Fruit fly (Drosophila melanogaster) whole organism, embryonic: ENCODE results near the gene GILT3.

ENCODE experiments used
- Bgb ChIP-seq: fragments of 200-800 bp; sonication (Bioruptor generic); IDR thresholded peaks from 2 replicates; pipeline ENCODE4 v1.3.6; 2022; ENCODE audit warnings: missing biosample characterization, missing genetic modification characterization; ENCODE audit not compliant: partially characterized antibody
- C15 ChIP-seq: fragments of 200-800 bp; sonication (Bioruptor generic); IDR thresholded peaks from 3 replicates; pipeline ENCODE4 v1.3.6; 2022; ENCODE audit warnings: missing biosample characterization, missing genetic modification characterization
- CG1024 ChIP-seq: fragments of 200-800 bp; sonication (Bioruptor generic); IDR thresholded peaks from 2 replicates; pipeline ENCODE4 v1.3.6; 2022; ENCODE audit warnings: missing biosample characterization, missing genetic modification characterization
- CG10462 ChIP-seq: fragments of 200-800 bp; sonication (Bioruptor generic); optimal IDR thresholded peaks from 2 replicates; lab custom pipeline; 2016; ENCODE audit warnings: missing biosample characterization, missing genetic modification characterization
- CG10959 ChIP-seq: fragments of 200-800 bp; sonication (Bioruptor generic); IDR thresholded peaks from 2 replicates; pipeline ENCODE4 v1.3.6; 2022; ENCODE audit warnings: missing biosample characterization, missing genetic modification characterization
- CG12219 ChIP-seq: fragments of 200-800 bp; sonication (Bioruptor generic); optimal IDR thresholded peaks from 3 replicates; lab custom pipeline; 2018; ENCODE audit warnings: missing biosample characterization, mild to moderate bottlenecking, missing genetic modification characterization
- CG12299 ChIP-seq: fragments of 200-800 bp; sonication (Bioruptor generic); optimal IDR thresholded peaks from 2 replicates; lab custom pipeline; 2018; ENCODE audit warnings: missing biosample characterization, mild to moderate bottlenecking, missing genetic modification characterization
- CG14965 ChIP-seq: fragments of 200-800 bp; sonication (Bioruptor generic); optimal IDR thresholded peaks from 2 replicates; lab custom pipeline; 2016; ENCODE audit warnings: missing biosample characterization, missing genetic modification characterization, borderline replicate concordance
- CG15269 ChIP-seq: fragments of 200-800 bp; sonication (Bioruptor generic); optimal IDR thresholded peaks from 2 replicates; lab custom pipeline; 2018; ENCODE audit warnings: missing biosample characterization, mild to moderate bottlenecking, missing genetic modification characterization, moderate library complexity
- CG15514 ChIP-seq: fragments of 200-800 bp; sonication (Bioruptor generic); optimal IDR thresholded peaks from 3 replicates; lab custom pipeline; 2017; ENCODE audit warnings: missing biosample characterization, missing genetic modification characterization, mild to moderate bottlenecking, moderate library complexity, missing genetic modification reagents
- CG3065 ChIP-seq: fragments of 200-800 bp; sonication (Bioruptor generic); optimal IDR thresholded peaks from 2 replicates; lab custom pipeline; 2016; ENCODE audit warnings: missing biosample characterization, missing genetic modification characterization
- CG32532 ChIP-seq: fragments of 200-800 bp; sonication (Bioruptor generic); IDR thresholded peaks from 2 replicates; pipeline ENCODE4 v1.3.6; 2022; ENCODE audit warnings: missing biosample characterization, missing genetic modification characterization
- CG4424 ChIP-seq: fragments of 200-800 bp; sonication (Bioruptor generic); optimal IDR thresholded peaks from 3 replicates; lab custom pipeline; 2016; ENCODE audit warnings: missing biosample characterization, missing genetic modification characterization
- CG4730 ChIP-seq: fragments of 200-800 bp; sonication (Bioruptor generic); IDR thresholded peaks from 2 replicates; pipeline ENCODE4 v1.3.6; 2022; ENCODE audit warnings: missing biosample characterization, missing genetic modification characterization
- CG6254 ChIP-seq: fragments of 200-800 bp; sonication (Bioruptor generic); optimal IDR thresholded peaks from 3 replicates; lab custom pipeline; 2017; ENCODE audit warnings: mild to moderate bottlenecking, missing biosample characterization, missing genetic modification reagents, missing genetic modification characterization
- CG6689 ChIP-seq: fragments of 200-800 bp; sonication (Bioruptor generic); IDR thresholded peaks from 2 replicates; pipeline ENCODE4 v1.3.6; 2022; ENCODE audit warnings: missing biosample characterization, missing genetic modification characterization
- CG8281 ChIP-seq: fragments of 200-800 bp; sonication (Bioruptor generic); optimal IDR thresholded peaks from 2 replicates; lab custom pipeline; 2018; ENCODE audit warnings: missing biosample characterization, mild to moderate bottlenecking, missing genetic modification characterization, moderate library complexity
- CG8290 ChIP-seq, 3 experiments: fragments of 200-800 bp; sonication (Bioruptor generic); optimal IDR thresholded peaks; 2 replicates each; lab custom pipeline; 2016 to 2019; ENCODE audit warnings: missing biosample characterization in 3 of 3, missing genetic modification characterization in 3 of 3, mild to moderate bottlenecking in 2 of 3, moderate library complexity in 1 of 3
- CG9797 ChIP-seq: fragments of 200-800 bp; sonication (Bioruptor generic); optimal IDR thresholded peaks from 3 replicates; lab custom pipeline; 2018; ENCODE audit warnings: missing biosample characterization, mild to moderate bottlenecking, missing genetic modification characterization
- Dek ChIP-seq: fragments of 200-800 bp; sonication (Bioruptor generic); optimal IDR thresholded peaks from 3 replicates; lab custom pipeline; 2019; ENCODE audit warnings: missing biosample characterization, mild to moderate bottlenecking, missing genetic modification characterization, moderate library complexity
- Dip3 ChIP-seq: fragments of 200-800 bp; sonication (Bioruptor generic); optimal IDR thresholded peaks from 3 replicates; lab custom pipeline; 2016; ENCODE audit warnings: missing biosample characterization, missing genetic modification characterization
- Drgx ChIP-seq: fragments of 200-800 bp; sonication (Bioruptor generic); IDR thresholded peaks from 2 replicates; pipeline ENCODE4 v1.3.6; 2022; ENCODE audit warnings: missing biosample characterization, missing genetic modification characterization
- HLH4C ChIP-seq: fragments of 200-800 bp; sonication (Bioruptor generic); IDR thresholded peaks from 3 replicates; pipeline ENCODE4 v1.3.6; 2022; ENCODE audit warnings: missing biosample characterization, missing genetic modification characterization; ENCODE audit not compliant: partially characterized antibody
- HLHmδ ChIP-seq: fragments of 200-800 bp; sonication (Bioruptor generic); optimal IDR thresholded peaks from 2 replicates; lab custom pipeline; 2018; ENCODE audit warnings: missing biosample characterization, mild to moderate bottlenecking, missing genetic modification characterization, moderate library complexity
- Hr39 ChIP-seq: fragments of >200 bp; optimal IDR thresholded peaks from 2 replicates; lab custom pipeline; 2017
- Lim3 ChIP-seq: fragments of 200-800 bp; sonication (Bioruptor generic); IDR thresholded peaks from 2 replicates; pipeline ENCODE4 v1.3.6; 2022; ENCODE audit warnings: missing biosample characterization, missing genetic modification characterization
- Max ChIP-seq: fragments of 200-800 bp; sonication (Bioruptor generic); optimal IDR thresholded peaks from 2 replicates; lab custom pipeline; 2016; ENCODE audit warnings: missing biosample characterization, mild to moderate bottlenecking, missing genetic modification characterization
- Med ChIP-seq: fragments of 200-800 bp; sonication (Bioruptor generic); peaks from one replicate; lab custom pipeline; 2016; ENCODE audit warnings: missing biosample characterization, missing genetic modification characterization, mild to moderate bottlenecking, inconsistent platforms, moderate library complexity
- Optix ChIP-seq: fragments of 200-800 bp; sonication (Bioruptor generic); IDR thresholded peaks from 3 replicates; pipeline ENCODE4 v1.3.6; 2022; ENCODE audit warnings: missing biosample characterization, missing genetic modification characterization
- Ptx1 ChIP-seq: fragments of 200-800 bp; sonication (Bioruptor generic); IDR thresholded peaks from 2 replicates; pipeline ENCODE4 v1.3.6; 2022; ENCODE audit warnings: missing biosample characterization, missing genetic modification characterization
- Sry-δ ChIP-seq: fragments of 200-800 bp; sonication (Bioruptor generic); optimal IDR thresholded peaks from 2 replicates; lab custom pipeline; 2016; ENCODE audit warnings: missing biosample characterization, missing genetic modification characterization
- Usf ChIP-seq: fragments of 200-800 bp; sonication (Bioruptor generic); optimal IDR thresholded peaks from 2 replicates; lab custom pipeline; 2017; ENCODE audit warnings: missing genotype, missing biosample characterization, missing genetic modification characterization
- Xrp1 ChIP-seq: fragments of 200-800 bp; sonication (Bioruptor generic); IDR thresholded peaks from 2 replicates; pipeline ENCODE4 v1.3.6; 2022; ENCODE audit warnings: missing biosample characterization, missing genetic modification characterization
- ara ChIP-seq: fragments of 200-800 bp; sonication (Bioruptor generic); IDR thresholded peaks from 2 replicates; pipeline ENCODE4 v1.3.6; 2022; ENCODE audit warnings: missing biosample characterization, missing genetic modification characterization
- btn ChIP-seq: fragments of 200-800 bp; sonication (Bioruptor generic); optimal IDR thresholded peaks from 2 replicates; lab custom pipeline; 2016; ENCODE audit warnings: missing biosample characterization, missing genetic modification characterization
- cato ChIP-seq: fragments of 200-800 bp; sonication (Bioruptor generic); optimal IDR thresholded peaks from 2 replicates; lab custom pipeline; 2016; ENCODE audit warnings: missing biosample characterization, missing genetic modification characterization, borderline replicate concordance
- corto ChIP-seq: fragments of 200-800 bp; sonication (Bioruptor generic); optimal IDR thresholded peaks from 2 replicates; lab custom pipeline; 2016; ENCODE audit warnings: missing biosample characterization, mild to moderate bottlenecking, missing genetic modification characterization, moderate library complexity
- croc ChIP-seq: fragments of 200-800 bp; sonication (Bioruptor generic); conservative IDR thresholded peaks from 3 replicates; pipeline ENCODE4 v1.3.6; 2022; ENCODE audit warnings: missing biosample characterization, missing genetic modification characterization
- dmrt11E ChIP-seq: fragments of 200-800 bp; sonication (Bioruptor generic); optimal IDR thresholded peaks from 3 replicates; lab custom pipeline; 2018; ENCODE audit warnings: missing biosample characterization, mild to moderate bottlenecking, missing genetic modification characterization, moderate library complexity
- fd3F ChIP-seq: fragments of 200-800 bp; sonication (Bioruptor generic); optimal IDR thresholded peaks from 2 replicates; lab custom pipeline; 2018; ENCODE audit warnings: missing biosample characterization, mild to moderate bottlenecking, missing genetic modification characterization, moderate library complexity
- fru ChIP-seq: fragments of >200 bp; optimal IDR thresholded peaks from 2 replicates; lab custom pipeline; 2017
- gcm ChIP-seq: fragments of 200-800 bp; sonication (Bioruptor generic); optimal IDR thresholded peaks from 2 replicates; lab custom pipeline; 2019; ENCODE audit warnings: missing biosample characterization, mild to moderate bottlenecking, missing genetic modification characterization, moderate library complexity
- inv ChIP-seq: fragments of 200-800 bp; sonication (Bioruptor generic); IDR thresholded peaks from 2 replicates; pipeline ENCODE4 v1.3.6; 2022; ENCODE audit warnings: missing biosample characterization, missing genetic modification characterization; ENCODE audit not compliant: partially characterized antibody
- nerfin-2 ChIP-seq: fragments of 200-800 bp; sonication (Bioruptor generic); IDR thresholded peaks from 2 replicates; pipeline ENCODE4 v1.3.6; 2022; ENCODE audit warnings: missing biosample characterization, missing genetic modification characterization; ENCODE audit not compliant: partially characterized antibody
- org-1 ChIP-seq: fragments of 200-800 bp; sonication (Bioruptor generic); optimal IDR thresholded peaks from 2 replicates; lab custom pipeline; 2017; ENCODE audit warnings: missing biosample characterization, missing genetic modification characterization
- slbo ChIP-seq: fragments of 200-800 bp; sonication (Bioruptor generic); IDR thresholded peaks from 2 replicates; pipeline ENCODE4 v1.3.6; 2022; ENCODE audit warnings: missing biosample characterization, missing genetic modification characterization
- sug ChIP-seq: fragments of 200-800 bp; optimal IDR thresholded peaks from 2 replicates; lab custom pipeline; 2019; ENCODE audit warnings: missing biosample characterization, mild to moderate bottlenecking, missing genetic modification characterization, moderate library complexity
- tin ChIP-seq: fragments of 200-800 bp; sonication (Bioruptor generic); optimal IDR thresholded peaks from 3 replicates; lab custom pipeline; 2016; ENCODE audit warnings: missing biosample characterization, missing genetic modification characterization
- trh ChIP-seq: fragments of 200-800 bp; sonication (Bioruptor generic); optimal IDR thresholded peaks from 2 replicates; lab custom pipeline; 2016; ENCODE audit warnings: missing biosample characterization, missing genetic modification characterization
- twi ChIP-seq: fragments of 200-800 bp; optimal IDR thresholded peaks from 2 replicates; lab custom pipeline; 2019; ENCODE audit warnings: missing biosample characterization, mild to moderate bottlenecking, missing genetic modification characterization, moderate library complexity
- zen ChIP-seq: fragments of 200-800 bp; sonication (Bioruptor generic); optimal IDR thresholded peaks from 3 replicates; lab custom pipeline; 2018; ENCODE audit warnings: missing biosample characterization, mild to moderate bottlenecking, missing genetic modification characterization, moderate library complexity

The GILT3 gene

DNA sequence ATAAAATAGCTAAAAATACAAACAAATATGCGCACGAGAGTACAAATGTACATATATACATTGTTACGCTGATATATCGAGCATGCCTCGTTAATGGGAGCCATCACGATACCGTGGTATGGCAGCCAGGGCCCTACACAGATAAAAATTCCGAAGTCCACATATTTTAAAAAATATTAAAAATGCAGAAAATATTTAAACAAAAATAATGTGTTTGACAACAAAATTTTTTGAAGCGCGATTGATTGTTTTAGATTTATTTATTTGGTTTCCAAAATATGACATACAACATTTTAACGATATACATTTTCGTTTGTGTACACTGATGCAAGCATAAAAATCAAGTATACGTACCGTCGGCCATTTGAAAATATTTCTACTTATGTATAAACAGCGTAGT, 49.6 kb downstream of the GILT3 start (continued):
- TF ChIP-seq Bgb: no peak
- TF ChIP-seq nerfin-2 (GFP tag; lab: Robert Waterston, UW): no peak
- TF ChIP-seq CG15269 (tag; lab: Kevin White, UChicago): peak; percentile 84
- TF ChIP-seq org-1 (GFP tag; lab: Kevin White, UChicago): peak; percentile 73
- 0 out of 3 replicates have a peak, but pooled peaks have one; percentile 50 for TF ChIP-seq C15 (GFP tag; lab: Robert Waterston, UW)
- peak; percentile 55 for TF ChIP-seq tin (GFP tag; lab: Kevin White, UChicago)
- TF ChIP-seq CG4424 (GFP tag; lab: Kevin White, UChicago): peak; percentile 64
- TF ChIP-seq Lim3 (GFP tag; lab: Robert Waterston, UW): no peak
- peak; percentile 75 for TF ChIP-seq Xrp1 (GFP tag; lab: Robert Waterston, UW)
- peak; percentile 75 for TF ChIP-seq CG6689
- peak; percentile 70 for TF ChIP-seq Max
- peak; percentile 11 for TF ChIP-seq corto (GFP tag; lab: Kevin White, UChicago)
- peak; percentile 72 for TF ChIP-seq CG4730 (GFP tag; lab: Robert Waterston, UW)
- peak; percentile 77 for TF ChIP-seq fd3F (GFP tag; lab: Kevin White, UChicago)
- TF ChIP-seq trh (GFP tag; lab: Kevin White, UChicago): no peak
- TF ChIP-seq Drgx (GFP tag; lab: Robert Waterston, UW): peak; percentile 88
- peak; percentile 1 for TF ChIP-seq btn (GFP tag; lab: Kevin White, UChicago)
- TF ChIP-seq CG10959 (GFP tag; lab: Robert Waterston, UW): no peak
- no peak for TF ChIP-seq CG6254 (GFP tag; lab: Kevin White, UChicago)
- peak; percentile 41 for TF ChIP-seq zen (tag; lab: Kevin White, UChicago)
- TF ChIP-seq gcm (GFP tag; lab: Kevin White, UChicago): peak; percentile 52
- TF ChIP-seq CG12299 (tag; lab: Kevin White, UChicago): peak; percentile 37
- peak; percentile 28; the same call in 2 of the 3 replicates for TF ChIP-seq croc
- no peak; the same call in 1 of the 2 replicates for TF ChIP-seq CG1024 (GFP tag; lab: Robert Waterston, UW)
- TF ChIP-seq Dip3: peak; percentile 85
- TF ChIP-seq Ptx1: peak; percentile 86
- peak; percentile 49 for TF ChIP-seq CG10462 (GFP tag; lab: Kevin White, UChicago)
- TF ChIP-seq CG8290 (GFP tag; optimal IDR thresholded peaks at IDR 0.05; lab: Kevin White, UChicago): peak; percentile 21
- peak in 1 of 2 experiments; percentile 24 for TF ChIP-seq CG8290 (tag; optimal IDR thresholded peaks at IDR 0.05; lab: Kevin White, UChicago)
- TF ChIP-seq HLH4C (GFP tag; lab: Robert Waterston, UW): no peak
- TF ChIP-seq sug (tag; lab: Kevin White, UChicago): peak; percentile 13
- peak; percentile 81 for TF ChIP-seq CG15514 (GFP tag; lab: Kevin White, UChicago)
- no peak for TF ChIP-seq CG9797
- TF ChIP-seq dmrt11E (tag; lab: Kevin White, UChicago): peak; percentile 5
- TF ChIP-seq cato (GFP tag; lab: Kevin White, UChicago): peak; percentile 23
- peak; percentile 71 for TF ChIP-seq Dek (tag; lab: Kevin White, UChicago)
- peak; percentile 10 for TF ChIP-seq CG8281 (tag; lab: Kevin White, UChicago)
- 0 out of 2 replicates have a peak, but pooled peaks have one; percentile 35 for TF ChIP-seq ara (GFP tag; lab: Robert Waterston, UW)
- TF ChIP-seq Med (GFP tag; lab: Kevin White, UChicago): peak; percentile 95
- peak; percentile 13 for TF ChIP-seq CG3065
- TF ChIP-seq Optix (GFP tag; lab: Robert Waterston, UW): no peak
- peak; percentile 93 for TF ChIP-seq CG32532
- no peak for TF ChIP-seq inv
- TF ChIP-seq twi (tag; lab: Kevin White, UChicago): no peak
- TF ChIP-seq HLHmδ (GFP tag; lab: Kevin White, UChicago): no peak
- no peak for TF ChIP-seq CG14965 (GFP tag; lab: Kevin White, UChicago)
- TF ChIP-seq CG12219 (GFP tag; lab: Kevin White, UChicago): peak; percentile 57
- TF ChIP-seq Usf (GFP tag; lab: Kevin White, UChicago): peak; percentile 64
- peak; percentile 92 for TF ChIP-seq slbo (GFP tag; lab: Robert Waterston, UW)
- TF ChIP-seq Sry-δ (GFP tag; lab: Kevin White, UChicago): peak; percentile 14
- TF ChIP-seq Hr39 (lab: Kevin White, UChicago): no peak
- TF ChIP-seq fru: no peak
